Fruit fly (Drosophila melanogaster) whole organism, embryonic: ENCODE data around the gene CG11593.

Experiments used
- BEAF-32 ChIP-seq: fragments of 200-800 bp; sonication (Bioruptor generic); optimal IDR thresholded peaks from 3 replicates; lab custom pipeline; 2017; ENCODE audit warnings: missing biosample characterization, missing genetic modification characterization, mild to moderate bottlenecking, moderate library complexity, missing genetic modification reagents
- CG10209 ChIP-seq: fragments of 200-800 bp; sonication (Bioruptor generic); optimal IDR thresholded peaks from 3 replicates; lab custom pipeline; 2017; ENCODE audit warnings: missing biosample characterization, mild to moderate bottlenecking, missing genetic modification characterization, missing genetic modification reagents
- CG10274 ChIP-seq: fragments of 200-800 bp; sonication (Bioruptor generic); optimal IDR thresholded peaks from 3 replicates; lab custom pipeline; 2017; ENCODE audit warnings: missing biosample characterization, mild to moderate bottlenecking, missing genetic modification characterization
- CG11696 ChIP-seq: fragments of 200-800 bp; sonication (Bioruptor generic); IDR thresholded peaks from 2 replicates; pipeline ENCODE4 v1.3.6; 2022; ENCODE audit warnings: missing biosample characterization, missing genetic modification characterization
- CG12219 ChIP-seq: fragments of 200-800 bp; sonication (Bioruptor generic); optimal IDR thresholded peaks from 3 replicates; lab custom pipeline; 2018; ENCODE audit warnings: missing biosample characterization, mild to moderate bottlenecking, missing genetic modification characterization
- CG12236 ChIP-seq: fragments of 200-800 bp; sonication (Bioruptor generic); optimal IDR thresholded peaks from 2 replicates; lab custom pipeline; 2016; ENCODE audit warnings: missing biosample characterization, missing genetic modification characterization
- CG14710 ChIP-seq: fragments of 200-800 bp; sonication (Bioruptor generic); optimal IDR thresholded peaks from 3 replicates; lab custom pipeline; 2019; ENCODE audit warnings: missing biosample characterization, mild to moderate bottlenecking, missing genetic modification characterization, moderate library complexity
- CG15073 ChIP-seq: fragments of 200-800 bp; sonication (Bioruptor generic); optimal IDR thresholded peaks from 2 replicates; lab custom pipeline; 2016; ENCODE audit warnings: missing biosample characterization, missing genetic modification characterization
- CG15269 ChIP-seq: fragments of 200-800 bp; sonication (Bioruptor generic); optimal IDR thresholded peaks from 2 replicates; lab custom pipeline; 2018; ENCODE audit warnings: missing biosample characterization, mild to moderate bottlenecking, missing genetic modification characterization, moderate library complexity
- CG1529 ChIP-seq: fragments of 200-800 bp; sonication (Bioruptor generic); optimal IDR thresholded peaks from 3 replicates; lab custom pipeline; 2018; ENCODE audit warnings: missing biosample characterization, missing genetic modification characterization
- CG15696 ChIP-seq: fragments of 200-800 bp; sonication (Bioruptor generic); optimal IDR thresholded peaks from 2 replicates; lab custom pipeline; 2019; ENCODE audit warnings: missing biosample characterization, mild to moderate bottlenecking, missing genetic modification characterization, moderate library complexity
- CG2199 ChIP-seq: fragments of 200-800 bp; sonication (Bioruptor generic); IDR thresholded peaks from 3 replicates; pipeline ENCODE4 v1.3.6; 2022; ENCODE audit warnings: missing biosample characterization, missing genetic modification characterization
- CG30403 ChIP-seq: fragments of 200-800 bp; sonication (Bioruptor generic); optimal IDR thresholded peaks from 3 replicates; lab custom pipeline; 2016; ENCODE audit warnings: missing biosample characterization, missing genetic modification characterization
- CG31365 ChIP-seq: fragments of 200-800 bp; sonication (Bioruptor generic); optimal IDR thresholded peaks from 2 replicates; lab custom pipeline; 2018; ENCODE audit warnings: missing biosample characterization, mild to moderate bottlenecking, missing genetic modification characterization
- CG33213 ChIP-seq: fragments of 200-800 bp; sonication (Bioruptor generic); optimal IDR thresholded peaks from 3 replicates; lab custom pipeline; 2016; ENCODE audit warnings: missing biosample characterization, missing genetic modification characterization
- CG3726 ChIP-seq: fragments of 200-800 bp; sonication (Bioruptor generic); IDR thresholded peaks from 3 replicates; pipeline ENCODE4, ENCODE4 v1.3.6; 2022; ENCODE audit warnings: missing biosample characterization, missing genetic modification characterization
- CG7745 ChIP-seq: fragments of 200-800 bp; sonication (Bioruptor generic); optimal IDR thresholded peaks from 2 replicates; lab custom pipeline; 2018; ENCODE audit warnings: missing biosample characterization, mild to moderate bottlenecking, missing genetic modification characterization, moderate library complexity
- CG8290 ChIP-seq, 3 experiments: fragments of 200-800 bp; sonication (Bioruptor generic); optimal IDR thresholded peaks; 2 replicates each; lab custom pipeline; 2016 to 2019; ENCODE audit warnings: missing biosample characterization in 3 of 3, missing genetic modification characterization in 3 of 3, mild to moderate bottlenecking in 2 of 3, moderate library complexity in 1 of 3
- CrebB ChIP-seq: fragments of 200-800 bp; sonication (Bioruptor generic); optimal IDR thresholded peaks from 3 replicates; lab custom pipeline; 2018; ENCODE audit warnings: missing biosample characterization, mild to moderate bottlenecking, missing genetic modification characterization
- Dip3 ChIP-seq: fragments of 200-800 bp; sonication (Bioruptor generic); optimal IDR thresholded peaks from 3 replicates; lab custom pipeline; 2016; ENCODE audit warnings: missing biosample characterization, missing genetic modification characterization
- Ets97D ChIP-seq: fragments of 200-800 bp; sonication (Bioruptor generic); optimal IDR thresholded peaks from 3 replicates; lab custom pipeline; 2016; ENCODE audit warnings: missing biosample characterization, missing genetic modification characterization
- GATAe ChIP-seq: fragments of 200-800 bp; sonication (Bioruptor generic); conservative IDR thresholded peaks from 2 replicates; pipeline ENCODE4 v1.3.6; 2022; ENCODE audit warnings: missing biosample characterization, missing genetic modification characterization
- HmgD ChIP-seq: fragments of 200-800 bp; sonication (Bioruptor generic); optimal IDR thresholded peaks from 3 replicates; lab custom pipeline; 2016; ENCODE audit warnings: missing biosample characterization, missing genetic modification characterization
- HmgZ ChIP-seq: fragments of 200-800 bp; sonication (Bioruptor generic); optimal IDR thresholded peaks from 2 replicates; lab custom pipeline; 2018; ENCODE audit warnings: missing biosample characterization, mild to moderate bottlenecking, missing genetic modification characterization
- Hr78 ChIP-seq, 2 experiments: fragments of 200-800 bp in 1 of 2; fragments of >200 bp in 1 of 2; sonication (Bioruptor generic) in 1 of 2; optimal IDR thresholded peaks; 2 replicates each; lab custom pipeline; 2017 to 2019; ENCODE audit warnings: missing biosample characterization in 2 of 2, missing genetic modification characterization in 2 of 2, mild to moderate bottlenecking in 1 of 2, moderate library complexity in 1 of 2
- Jarid2 ChIP-seq: fragments of 200-800 bp; sonication (Bioruptor generic); optimal IDR thresholded peaks from 3 replicates; lab custom pipeline; 2017; ENCODE audit warnings: mild to moderate bottlenecking, missing biosample characterization, missing genetic modification reagents, missing genetic modification characterization
- Meics ChIP-seq: fragments of 200-800 bp; sonication (Bioruptor generic); optimal IDR thresholded peaks from 2 replicates; lab custom pipeline; 2017; ENCODE audit warnings: missing biosample characterization, mild to moderate bottlenecking, missing genetic modification characterization
- Myb ChIP-seq: fragments of 200-800 bp; sonication (Bioruptor generic); optimal IDR thresholded peaks from 2 replicates; lab custom pipeline; 2016; ENCODE audit warnings: missing biosample characterization, missing genetic modification characterization
- PHDP ChIP-seq: fragments of 200-800 bp; sonication (Bioruptor generic); optimal IDR thresholded peaks from 3 replicates; lab custom pipeline; 2018; ENCODE audit warnings: missing biosample characterization, mild to moderate bottlenecking, missing genetic modification characterization, moderate library complexity
- Sin3A ChIP-seq: fragments of >200 bp; optimal IDR thresholded peaks from 2 replicates; lab custom pipeline; 2018
- Vsx1 ChIP-seq: fragments of 200-800 bp; sonication (Bioruptor generic); optimal IDR thresholded peaks from 2 replicates; lab custom pipeline; 2017; ENCODE audit warnings: missing biosample characterization, mild to moderate bottlenecking, missing genetic modification characterization, missing genetic modification reagents
- abd-A ChIP-seq: fragments of 200-800 bp; sonication (Bioruptor generic); optimal IDR thresholded peaks from 3 replicates; lab custom pipeline; 2019; ENCODE audit warnings: missing biosample characterization, mild to moderate bottlenecking, missing genetic modification characterization, moderate library complexity
- ase ChIP-seq: fragments of 200-800 bp; sonication (Bioruptor generic); IDR thresholded peaks from 3 replicates; pipeline ENCODE4 v1.3.6; 2022; ENCODE audit warnings: missing biosample characterization, missing genetic modification characterization
- crol ChIP-seq: fragments of 200-800 bp; sonication (Bioruptor generic); IDR thresholded peaks from 2 replicates; pipeline ENCODE4 v1.3.6; 2022; ENCODE audit warnings: missing biosample characterization, missing genetic modification characterization
- dmrt99B ChIP-seq: fragments of 200-800 bp; sonication (Bioruptor generic); optimal IDR thresholded peaks from 2 replicates; lab custom pipeline; 2018; ENCODE audit warnings: missing biosample characterization, mild to moderate bottlenecking, missing genetic modification characterization, moderate library complexity
- jigr1 ChIP-seq: fragments of 200-800 bp; sonication (Bioruptor generic); IDR thresholded peaks from 3 replicates; pipeline ENCODE4 v1.3.6; 2022; ENCODE audit warnings: missing biosample characterization, missing genetic modification characterization
- jing ChIP-seq: fragments of 200-800 bp; sonication (Bioruptor generic); optimal IDR thresholded peaks from 2 replicates; lab custom pipeline; 2018; ENCODE audit warnings: missing biosample characterization, mild to moderate bottlenecking, missing genetic modification characterization
- mirr ChIP-seq: fragments of 200-800 bp; sonication (Bioruptor generic); optimal IDR thresholded peaks from 3 replicates; lab custom pipeline; 2018; ENCODE audit warnings: missing biosample characterization, mild to moderate bottlenecking, missing genetic modification characterization
- nau ChIP-seq: fragments of 200-800 bp; sonication (Bioruptor generic); optimal IDR thresholded peaks from 3 replicates; lab custom pipeline; 2017; ENCODE audit warnings: missing biosample characterization, mild to moderate bottlenecking, missing genetic modification characterization, missing genetic modification reagents
- nom ChIP-seq: fragments of 200-800 bp; sonication (Bioruptor generic); optimal IDR thresholded peaks from 2 replicates; lab custom pipeline; 2017; ENCODE audit warnings: missing biosample characterization, missing genetic modification characterization, mild to moderate bottlenecking, moderate library complexity, missing genetic modification reagents
- peb ChIP-seq: fragments of 200-800 bp; sonication (Bioruptor generic); IDR thresholded peaks from 2 replicates; pipeline ENCODE4 v1.3.6; 2022; ENCODE audit warnings: missing biosample characterization, missing genetic modification characterization
- row ChIP-seq: fragments of 200-800 bp; sonication (Bioruptor generic); IDR thresholded peaks from 3 replicates; pipeline ENCODE4 v1.3.6; 2022; ENCODE audit warnings: missing biosample characterization, missing genetic modification characterization
- scrt ChIP-seq: fragments of 200-800 bp; sonication (Bioruptor generic); optimal IDR thresholded peaks from 2 replicates; lab custom pipeline; 2018; ENCODE audit warnings: missing biosample characterization, mild to moderate bottlenecking, missing genetic modification characterization, moderate library complexity
- seq ChIP-seq: fragments of 200-800 bp; sonication (Bioruptor generic); IDR thresholded peaks from 2 replicates; pipeline ENCODE4 v1.3.6; 2022; ENCODE audit warnings: missing biosample characterization, missing genetic modification characterization
- sisA ChIP-seq: fragments of 200-800 bp; sonication (Bioruptor generic); IDR thresholded peaks from 2 replicates; pipeline ENCODE4 v1.3.6; 2022; ENCODE audit warnings: missing biosample characterization, missing genetic modification characterization
- ttk ChIP-seq: fragments of 200-800 bp; sonication (Bioruptor generic); IDR thresholded peaks from 2 replicates; pipeline ENCODE4 v2.1.2; 2022; ENCODE audit warnings: missing biosample characterization, missing genetic modification characterization
- zf30C ChIP-seq: fragments of 200-800 bp; sonication (Bioruptor generic); optimal IDR thresholded peaks from 3 replicates; lab custom pipeline; 2018; ENCODE audit warnings: missing biosample characterization, mild to moderate bottlenecking, missing genetic modification characterization

Gene CG11593

DNA sequence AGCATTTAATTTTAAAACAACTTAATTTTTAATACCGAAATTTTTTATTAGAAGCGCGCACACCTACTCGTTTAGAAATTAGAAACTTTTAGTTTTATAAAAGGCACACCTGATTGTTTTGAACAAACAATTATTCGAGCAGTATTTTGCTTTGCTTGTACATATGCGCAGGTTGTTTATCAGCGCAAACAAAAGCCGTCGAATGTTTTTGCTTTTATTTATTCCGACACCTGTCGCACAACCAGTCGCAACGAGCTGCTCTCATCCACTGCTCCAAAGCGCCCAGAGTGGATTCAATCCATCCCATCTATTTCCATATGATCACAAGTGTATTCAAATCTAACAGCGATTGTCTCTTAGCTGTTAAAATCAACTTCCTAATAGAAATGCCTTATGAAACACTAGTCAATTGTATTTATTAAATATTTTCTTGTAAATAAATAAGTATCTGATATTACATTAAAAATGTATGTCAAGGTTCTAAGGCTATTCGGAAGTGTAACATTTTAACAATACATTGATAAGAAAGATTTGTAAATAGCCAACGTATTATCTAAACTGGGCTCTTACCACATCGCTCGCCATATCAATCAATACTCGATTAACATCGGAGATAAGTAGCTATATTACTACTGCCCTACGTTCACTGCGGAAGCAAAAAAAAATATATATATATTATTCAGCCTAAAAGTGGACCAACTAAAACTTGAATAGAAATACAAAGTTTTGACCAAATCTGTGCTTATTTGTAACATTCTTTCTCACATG is 14.4 kb downstream of the CG11593 start, which contains the start of gene CG11594 (continued):
- no peak for TF ChIP-seq abd-A (tag; lab: Kevin White, UChicago)
- TF ChIP-seq CG10209 = peak; percentile 42
- no peak for TF ChIP-seq CrebB
- TF ChIP-seq CG33213 = no peak
- TF ChIP-seq jing (GFP tag; lab: Kevin White, UChicago) = no peak
- no peak for TF ChIP-seq ase (GFP tag; lab: Robert Waterston, UW)
- TF ChIP-seq CG7745 (tag; lab: Kevin White, UChicago) = no peak
- TF ChIP-seq Vsx1 (GFP tag; lab: Kevin White, UChicago) = no peak
- TF ChIP-seq row (GFP tag; lab: Robert Waterston, UW) = no peak; the same call in 2 of the 3 replicates
- TF ChIP-seq Dip3 = no peak
- no peak for TF ChIP-seq CG31365 (tag; lab: Kevin White, UChicago)
- no peak for TF ChIP-seq CG15696
- no peak for TF ChIP-seq CG10274 (GFP tag; lab: Kevin White, UChicago)
- TF ChIP-seq CG8290 (GFP tag; optimal IDR thresholded peaks at IDR 0.05; lab: Kevin White, UChicago) = no peak
- TF ChIP-seq CG8290 (tag; optimal IDR thresholded peaks at IDR 0.05; lab: Kevin White, UChicago) = no peak
- no peak for TF ChIP-seq CG1529 (GFP tag; lab: Kevin White, UChicago)
- no peak for TF ChIP-seq jigr1
- no peak for TF ChIP-seq ttk (GFP tag; lab: Robert Waterston, UW)
- TF ChIP-seq nom (GFP tag; lab: Kevin White, UChicago) = no peak
- TF ChIP-seq seq = no peak
- no peak for TF ChIP-seq Myb (GFP tag; lab: Kevin White, UChicago)
- no peak for TF ChIP-seq CG30403 (GFP tag; lab: Kevin White, UChicago)
- peak; percentile 39 for TF ChIP-seq CG15269 (tag; lab: Kevin White, UChicago)
- no peak for TF ChIP-seq PHDP (tag; lab: Kevin White, UChicago)
- no peak for TF ChIP-seq CG2199 (GFP tag; lab: Robert Waterston, UW)
- TF ChIP-seq sisA (GFP tag; lab: Robert Waterston, UW) = no peak
- TF ChIP-seq GATAe (GFP tag; lab: Robert Waterston, UW) = no peak
- peak; percentile 22 for TF ChIP-seq mirr (GFP tag; lab: Kevin White, UChicago)
- TF ChIP-seq, all 482 proteins: peak for 77

DNA sequence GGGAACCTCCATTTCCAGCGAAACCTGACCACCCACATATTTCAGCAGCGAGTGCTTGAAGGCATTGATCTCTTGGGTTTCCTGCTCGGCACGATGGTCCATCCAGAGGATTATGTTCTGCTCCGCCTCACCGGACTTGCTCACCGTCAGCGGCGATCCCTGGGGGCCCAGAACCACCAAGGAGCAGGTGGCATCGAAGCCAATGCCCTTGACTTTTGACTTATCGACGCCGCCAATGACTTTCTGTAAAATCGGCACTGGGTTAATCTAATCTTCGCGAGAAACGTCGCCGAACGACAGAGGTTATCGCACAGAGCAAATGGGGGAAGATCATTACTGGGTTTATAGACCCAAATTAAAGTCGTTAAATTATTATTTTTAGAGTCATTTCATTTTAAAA is 15.8 kb downstream of the CG11593 start:
- TF ChIP-seq CG11696 (GFP tag; lab: Robert Waterston, UW) (0 out of 2 replicates have a peak, but pooled peaks have one; percentile 7), CG15073 (no peak), Hr78 (GFP tag; optimal IDR thresholded peaks at IDR 0.05; lab: Kevin White, UChicago) (peak in 1 of 2 experiments; percentile 13)

DNA sequence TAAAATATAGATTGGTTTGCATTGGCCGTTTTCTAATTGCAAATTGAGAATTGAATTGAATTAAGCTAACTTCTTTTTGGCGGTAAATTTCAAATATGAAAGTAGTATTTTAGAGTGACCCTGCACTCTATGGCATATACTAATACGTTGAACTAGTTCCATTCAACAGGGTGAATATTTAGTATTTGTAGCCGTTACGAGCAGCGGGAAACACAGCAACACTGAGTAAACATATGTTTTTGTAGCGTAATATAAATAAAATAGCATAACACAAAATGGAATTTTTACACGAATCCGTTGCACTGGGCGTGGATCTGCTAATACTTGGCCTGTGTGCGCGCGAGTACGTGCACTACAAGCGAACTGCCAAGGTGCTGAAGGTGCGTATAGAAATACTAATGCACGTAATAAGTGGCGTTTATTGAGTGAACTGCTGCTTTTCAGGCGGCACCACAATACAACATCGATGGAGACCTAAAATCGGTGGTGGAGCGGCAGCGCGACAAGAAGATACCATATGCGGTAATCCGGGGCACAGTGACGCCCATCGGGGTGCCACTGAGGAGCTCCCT is 18.9 kb downstream of the CG11593 start, which contains the start of gene Mul1:
Mul1 (plus strand) TSS at position 198 of the 572 bp plus-strand sequence.
- peak; percentile 56 for TF ChIP-seq CG14710 (tag; lab: Kevin White, UChicago)
- TF ChIP-seq BEAF-32 (GFP tag; lab: Kevin White, UChicago) = peak; percentile 36
- TF ChIP-seq Ets97D (GFP tag; lab: Kevin White, UChicago) = peak; percentile 43
- TF ChIP-seq peb (GFP tag; lab: Robert Waterston, UW) = no peak
- TF ChIP-seq Sin3A (lab: Kevin White, UChicago) = peak; percentile 3
- TF ChIP-seq CG12219 (GFP tag; lab: Kevin White, UChicago) = no peak
- TF ChIP-seq CG3726 (GFP tag; lab: Robert Waterston, UW) = no peak
- no peak for TF ChIP-seq crol (GFP tag; lab: Robert Waterston, UW)
- no peak for TF ChIP-seq HmgD (GFP tag; lab: Kevin White, UChicago)
- no peak for TF ChIP-seq Meics (GFP tag; lab: Kevin White, UChicago)
- TF ChIP-seq ase (GFP tag; lab: Robert Waterston, UW) = no peak
- TF ChIP-seq scrt = peak; percentile 83
- TF ChIP-seq zf30C (GFP tag; lab: Kevin White, UChicago) = no peak
- no peak for TF ChIP-seq dmrt99B (tag; lab: Kevin White, UChicago)
- peak; percentile 35 for TF ChIP-seq HmgZ
- no peak for TF ChIP-seq nau (GFP tag; lab: Kevin White, UChicago)
- TF ChIP-seq CG12236 (GFP tag; lab: Kevin White, UChicago) = no peak
- TF ChIP-seq Jarid2 (GFP tag; lab: Kevin White, UChicago) = no peak
- peak; percentile 84 for TF ChIP-seq Myb (GFP tag; lab: Kevin White, UChicago)
